Worm (Caenorhabditis elegans) whole organism, L3 larva: ENCODE data around the gene bnc-1.
A peak's percentile ranks its signal among the peaks of the same experiment; 100 is the strongest.

ENCODE experiments used
- R02D3.7 ChIP-seq: fragments of 150-350 bp; optimal IDR thresholded peaks from 2 replicates; lab custom pipeline; 2014; ENCODE audit warnings: missing biosample characterization, missing genetic modification characterization
- ZK546.5 ChIP-seq: sonication (generic microtip); optimal IDR thresholded peaks from 2 replicates; lab custom pipeline; 2017; ENCODE audit warnings: missing biosample characterization, missing genetic modification characterization
- aly-2 ChIP-seq: fragments of 150-350 bp; optimal IDR thresholded peaks from 2 replicates; lab custom pipeline; 2014; ENCODE audit warnings: missing biosample characterization, missing genetic modification characterization
- ama-1 ChIP-seq: fragments of 150-350 bp; optimal IDR thresholded peaks from 2 replicates; lab custom pipeline; 2018
- ceh-16 ChIP-seq: sonication (generic microtip); optimal IDR thresholded peaks from 2 replicates; lab custom pipeline; 2017; ENCODE audit warnings: missing biosample characterization, missing genetic modification characterization
- ceh-28 ChIP-seq: fragments of 150-350 bp; optimal IDR thresholded peaks from 2 replicates; lab custom pipeline; 2014; ENCODE audit warnings: missing biosample characterization, missing genetic modification reagents, missing genetic modification characterization
- ceh-82 ChIP-seq: fragments of 150-350 bp; optimal IDR thresholded peaks from 2 replicates; lab custom pipeline; 2014; ENCODE audit warnings: missing biosample characterization, missing genetic modification characterization
- ceh-9 ChIP-seq: sonication (generic microtip); optimal IDR thresholded peaks from 2 replicates; lab custom pipeline; 2018; ENCODE audit warnings: missing biosample characterization, missing genetic modification characterization
- daf-12 ChIP-seq: fragments of 150-350 bp; optimal IDR thresholded peaks from 2 replicates; lab custom pipeline; 2014; ENCODE audit warnings: missing biosample characterization, missing genetic modification reagents, missing genetic modification characterization
- egl-27 ChIP-seq: sonication (generic microtip); optimal IDR thresholded peaks from 4 replicates; lab custom pipeline; 2017; ENCODE audit warnings: missing biosample characterization, missing genetic modification reagents, missing genetic modification characterization
- egl-5 ChIP-seq: fragments of 150-350 bp; optimal IDR thresholded peaks from 2 replicates; lab custom pipeline; 2017; ENCODE audit warnings: missing biosample characterization, missing genetic modification reagents, missing genetic modification characterization, inconsistent platforms
- elt-1 ChIP-seq: fragments of 150-350 bp; optimal IDR thresholded peaks from 2 replicates; lab custom pipeline; 2014; ENCODE audit warnings: missing biosample characterization, missing genetic modification characterization
- elt-2 ChIP-seq: sonication (generic microtip); optimal IDR thresholded peaks from 2 replicates; lab custom pipeline; 2016; ENCODE audit warnings: missing genetic modification reagents, mild to moderate bottlenecking, missing genetic modification characterization, missing compliant biosample characterization
- elt-3 ChIP-seq, 3 experiments: fragments of 150-350 bp in 1 of 3; sonication (generic microtip) in 2 of 3; optimal IDR thresholded peaks; 2 replicates in 2 of 3; 4 replicates in 1 of 3; lab custom pipeline; 2014 to 2017; ENCODE audit warnings: missing biosample characterization in 3 of 3, missing genetic modification characterization in 3 of 3
- eor-1 ChIP-seq, 2 experiments: fragments of 150-350 bp; optimal IDR thresholded peaks; 2 replicates each; lab custom pipeline; 2014 to 2018; ENCODE audit warnings: missing biosample characterization in 2 of 2, missing genetic modification characterization in 2 of 2
- fkh-10 ChIP-seq: sonication (generic microtip); optimal IDR thresholded peaks from 2 replicates; lab custom pipeline; 2017; ENCODE audit warnings: missing biosample characterization, missing genetic modification reagents, missing genetic modification characterization
- fkh-2 ChIP-seq: fragments of 150-350 bp; optimal IDR thresholded peaks from 2 replicates; lab custom pipeline; 2014; ENCODE audit warnings: missing biosample characterization, missing genetic modification reagents, missing genetic modification characterization
- jun-1 ChIP-seq: fragments of 150-350 bp; optimal IDR thresholded peaks from 2 replicates; lab custom pipeline; 2014; ENCODE audit warnings: missing biosample characterization, missing genetic modification reagents, missing genetic modification characterization
- lin-15B ChIP-seq: fragments of 150-350 bp; optimal IDR thresholded peaks from 2 replicates; lab custom pipeline; 2014; ENCODE audit warnings: missing biosample characterization, missing genetic modification characterization
- lin-39 ChIP-seq: fragments of 150-350 bp; optimal IDR thresholded peaks from 2 replicates; lab custom pipeline; 2018; ENCODE audit warnings: missing biosample characterization, missing genetic modification reagents, missing genetic modification characterization
- lsy-12 ChIP-seq: sonication (generic microtip); optimal IDR thresholded peaks from 2 replicates; lab custom pipeline; 2016; ENCODE audit warnings: mild to moderate bottlenecking, missing genetic modification characterization, missing compliant biosample characterization
- mdl-1 ChIP-seq: fragments of 150-350 bp; optimal IDR thresholded peaks from 2 replicates; lab custom pipeline; 2014; ENCODE audit warnings: missing biosample characterization, missing genetic modification characterization
- mml-1 ChIP-seq: fragments of 150-350 bp; sonication (generic microtip); optimal IDR thresholded peaks from 3 replicates; lab custom pipeline; 2014; ENCODE audit warnings: missing biosample characterization, missing genetic modification characterization
- nfya-1 ChIP-seq: sonication (generic microtip); optimal IDR thresholded peaks from 2 replicates; lab custom pipeline; 2017; ENCODE audit warnings: missing genetic modification characterization, mild to moderate bottlenecking, missing compliant biosample characterization, antibody characterized with exemption, moderate library complexity; ENCODE audit not compliant: insufficient read depth
- nhr-11 ChIP-seq: fragments of 150-350 bp; optimal IDR thresholded peaks from 2 replicates; lab custom pipeline; 2014; ENCODE audit warnings: missing biosample characterization, missing genetic modification characterization
- nhr-12 ChIP-seq: fragments of 150-350 bp; optimal IDR thresholded peaks from 2 replicates; lab custom pipeline; 2014; ENCODE audit warnings: missing biosample characterization, missing genetic modification characterization
- nhr-23 ChIP-seq: fragments of 150-350 bp; optimal IDR thresholded peaks from 2 replicates; lab custom pipeline; 2014; ENCODE audit warnings: missing biosample characterization, missing genetic modification reagents, missing genetic modification characterization
- nhr-25 ChIP-seq: sonication (generic microtip); optimal IDR thresholded peaks from 2 replicates; lab custom pipeline; 2017; ENCODE audit warnings: missing biosample characterization, missing genetic modification characterization
- nhr-28 ChIP-seq: fragments of 150-350 bp; optimal IDR thresholded peaks from 2 replicates; lab custom pipeline; 2014; ENCODE audit warnings: missing biosample characterization, missing genetic modification characterization
- nhr-43 ChIP-seq: sonication (generic microtip); optimal IDR thresholded peaks from 2 replicates; lab custom pipeline; 2016; ENCODE audit warnings: mild to moderate bottlenecking, missing genetic modification characterization, missing compliant biosample characterization; ENCODE audit not compliant: poor library complexity, severe bottlenecking
- nhr-67 ChIP-seq: fragments of 150-350 bp; optimal IDR thresholded peaks from 2 replicates; lab custom pipeline; 2014; ENCODE audit warnings: missing biosample characterization, missing genetic modification characterization
- nhr-76 ChIP-seq: fragments of 150-350 bp; sonication (generic microtip); optimal IDR thresholded peaks from 5 replicates; lab custom pipeline; 2014; ENCODE audit warnings: missing biosample characterization, missing genetic modification characterization
- nhr-77 ChIP-seq: fragments of 150-350 bp; optimal IDR thresholded peaks from 2 replicates; lab custom pipeline; 2014; ENCODE audit warnings: missing biosample characterization, missing genetic modification characterization
- pha-4 ChIP-seq: fragments of 150-350 bp; optimal IDR thresholded peaks from 2 replicates; lab custom pipeline; 2014; ENCODE audit warnings: missing biosample characterization, missing genetic modification reagents, missing genetic modification characterization
- pqm-1 ChIP-seq: fragments of 150-350 bp; optimal IDR thresholded peaks from 2 replicates; lab custom pipeline; 2017; ENCODE audit warnings: missing biosample characterization, missing genetic modification characterization, inconsistent platforms
- sea-2 ChIP-seq: fragments of 150-350 bp; sonication (generic microtip); optimal IDR thresholded peaks from 4 replicates; lab custom pipeline; 2014; ENCODE audit warnings: missing biosample characterization, missing genetic modification reagents, missing genetic modification characterization
- skn-1 ChIP-seq: fragments of 150-350 bp; optimal IDR thresholded peaks from 2 replicates; lab custom pipeline; 2014; ENCODE audit warnings: missing biosample characterization, missing genetic modification characterization
- snpc-4 ChIP-seq: fragments of 150-350 bp; optimal IDR thresholded peaks from 2 replicates; lab custom pipeline; 2014; ENCODE audit warnings: missing biosample characterization, missing genetic modification characterization
- tbx-2 ChIP-seq: sonication (generic microtip); optimal IDR thresholded peaks from 2 replicates; lab custom pipeline; 2016; ENCODE audit warnings: mild to moderate bottlenecking, missing genetic modification characterization, missing compliant biosample characterization
- unc-39 ChIP-seq: sonication (generic microtip); optimal IDR thresholded peaks from 4 replicates; lab custom pipeline; 2017; ENCODE audit warnings: missing biosample characterization, missing genetic modification characterization
- unc-62 ChIP-seq: fragments of 150-350 bp; sonication (generic microtip); optimal IDR thresholded peaks from 4 replicates; lab custom pipeline; 2014; ENCODE audit warnings: missing biosample characterization, missing genetic modification reagents, missing genetic modification characterization
- zag-1 ChIP-seq: fragments of 150-350 bp; optimal IDR thresholded peaks from 2 replicates; lab custom pipeline; 2014; ENCODE audit warnings: missing biosample characterization, missing genetic modification characterization
- ztf-11 ChIP-seq: fragments of 150-350 bp; optimal IDR thresholded peaks from 2 replicates; lab custom pipeline; 2014; ENCODE audit warnings: missing biosample characterization, missing genetic modification characterization
- ztf-4 ChIP-seq: fragments of 150-350 bp; optimal IDR thresholded peaks from 2 replicates; lab custom pipeline; 2014; ENCODE audit warnings: missing biosample characterization, missing genetic modification characterization

Gene bnc-1

ce11 chrV:12307011-12307540 lies 30.2 kb upstream of the bnc-1 start, which contains the start of gene srg-45:
Gene srg-45 (plus strand): TSS chrV:12307490.
- no peak for TF ChIP-seq ztf-4 (tag; lab: Kevin White, UChicago)
- TF ChIP-seq ceh-9: no peak
- no peak for TF ChIP-seq egl-5 (tag; lab: Kevin White, UChicago)
- no peak for TF ChIP-seq ZK546.5 (tag; lab: Kevin White, UChicago)
- TF ChIP-seq nhr-77 (tag; lab: Kevin White, UChicago): no peak
- no peak for TF ChIP-seq unc-39
- no peak for TF ChIP-seq elt-3 (tag; optimal IDR thresholded peaks at IDR 0.05; lab: Kevin White, UChicago)
- no peak for TF ChIP-seq nhr-67 (tag; lab: Kevin White, UChicago)
- TF ChIP-seq nhr-25 (tag; lab: Kevin White, UChicago): no peak
- no peak for TF ChIP-seq nhr-11
- no peak for TF ChIP-seq sea-2 (GFP tag; lab: Kevin White, UChicago)
- TF ChIP-seq eor-1 (tag; optimal IDR thresholded peaks at IDR 0.05; lab: Kevin White, UChicago): no peak
- TF ChIP-seq elt-1 (tag; lab: Kevin White, UChicago): no peak
- no peak for TF ChIP-seq pha-4 (tag; lab: Kevin White, UChicago)
- no peak for TF ChIP-seq snpc-4 (tag; lab: Kevin White, UChicago)
- TF ChIP-seq ceh-28 (tag; lab: Kevin White, UChicago): no peak
- TF ChIP-seq skn-1: no peak
- no peak for TF ChIP-seq fkh-10

DNA sequence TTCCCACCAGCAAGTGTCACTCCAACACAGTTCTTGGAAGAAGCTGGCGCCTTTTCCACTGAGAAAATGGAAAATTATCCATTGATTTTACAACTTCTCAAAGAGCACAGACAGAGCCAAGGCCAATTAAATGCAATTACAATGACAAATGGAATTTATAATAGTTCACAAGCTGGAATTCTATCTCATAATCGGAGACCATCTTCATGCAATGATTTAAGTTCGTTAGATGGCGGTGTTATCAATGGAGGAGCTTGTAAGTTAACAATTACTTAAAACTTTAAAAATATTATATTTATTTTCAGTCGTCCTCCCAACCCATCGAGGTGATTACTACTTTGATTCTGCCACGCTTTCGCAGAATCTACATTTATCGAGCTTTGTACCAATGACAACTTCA lies 28.8 kb upstream of the bnc-1 start:
- TF ChIP-seq ztf-11 (tag; lab: Kevin White, UChicago) (no peak), nfya-1 (tag; lab: Kevin White, UChicago) (no peak), ceh-82 (no peak), nhr-67 (tag; lab: Kevin White, UChicago) (no peak), unc-39 (no peak), ceh-9 (no peak), jun-1 (tag; lab: Kevin White, UChicago) (no peak), egl-27 (tag; lab: Kevin White, UChicago) (no peak), nhr-25 (tag; lab: Kevin White, UChicago) (no peak), ama-1 (lab: Kevin White, UChicago) (no peak), ZK546.5 (tag; lab: Kevin White, UChicago) (no peak), eor-1 (tag; optimal IDR thresholded peaks at IDR 0.05; lab: Kevin White, UChicago) (no peak), tbx-2 (tag; lab: Kevin White, UChicago) (no peak), nhr-23 (no peak), mdl-1 (no peak), ceh-28 (tag; lab: Kevin White, UChicago) (no peak), nhr-11 (no peak), nhr-43 (tag; lab: Kevin White, UChicago) (no peak), pqm-1 (tag; lab: Kevin White, UChicago) (no peak)

- TF ChIP-seq nhr-77 (tag; lab: Kevin White, UChicago) (peak; percentile 75), nfya-1 (tag; lab: Kevin White, UChicago) (peak; percentile 70), fkh-2 (tag; lab: Kevin White, UChicago) (no peak), nhr-11 (peak; percentile 26), zag-1 (tag; lab: Kevin White, UChicago) (peak; percentile 67), egl-27 (tag; lab: Kevin White, UChicago) (peak; percentile 1), pqm-1 (tag; lab: Kevin White, UChicago) (peak; percentile 19), ama-1 (lab: Kevin White, UChicago) (peak; percentile 88), lin-15B (peak; percentile 35), jun-1 (tag; lab: Kevin White, UChicago) (peak; percentile 66), nhr-76 (tag; lab: Kevin White, UChicago) (peak; percentile 79), aly-2 (peak; percentile 82), tbx-2 (tag; lab: Kevin White, UChicago) (peak; percentile 95), elt-2 (tag; lab: Kevin White, UChicago) (peak; percentile 63), nhr-12 (tag; lab: Kevin White, UChicago) (peak; percentile 4), ceh-82 (peak; percentile 94), fkh-10 (peak; percentile 45), snpc-4 (tag; lab: Kevin White, UChicago) (no peak), nhr-23 (peak; percentile 70), ZK546.5 (tag; lab: Kevin White, UChicago) (peak; percentile 7), R02D3.7 (tag; lab: Kevin White, UChicago) (peak; percentile 69), nhr-67 (tag; lab: Kevin White, UChicago) (peak; percentile 6), ztf-4 (tag; lab: Kevin White, UChicago) (peak; percentile 71), unc-62 (GFP tag; lab: Kevin White, UChicago) (peak; percentile 13), nhr-43 (tag; lab: Kevin White, UChicago) (peak; percentile 97), mml-1 (tag; lab: Kevin White, UChicago) (peak; percentile 5), ceh-9 (no peak), sea-2 (GFP tag; lab: Kevin White, UChicago) (peak; percentile 5), skn-1 (peak; percentile 80), lin-39 (peak; percentile 89), pha-4 (tag; lab: Kevin White, UChicago) (peak; percentile 75), daf-12 (tag; lab: Kevin White, UChicago) (no peak), lsy-12 (tag; lab: Kevin White, UChicago) (peak; percentile 94), nhr-28 (tag; lab: Kevin White, UChicago) (peak; percentile 56), ceh-16 (tag; lab: Kevin White, UChicago) (peak; percentile 37), elt-1 (tag; lab: Kevin White, UChicago) (peak; percentile 16), egl-5 (tag; lab: Kevin White, UChicago) (peak; percentile 58)
These were observed 26.7 kb upstream of the bnc-1 start for ce11 chrV:12303453-12304077.
